Fruit fly (Drosophila melanogaster) whole organism, embryonic: ENCODE results near the gene THG.

Source experiments
- Asciz ChIP-seq: fragments of 200-800 bp; sonication (Bioruptor generic); optimal IDR thresholded peaks from 2 replicates; lab custom pipeline; 2017; ENCODE audit warnings: missing biosample characterization, mild to moderate bottlenecking, missing genetic modification characterization, missing genetic modification reagents
- BEAF-32 ChIP-seq: fragments of 200-800 bp; sonication (Bioruptor generic); optimal IDR thresholded peaks from 3 replicates; lab custom pipeline; 2017; ENCODE audit warnings: missing biosample characterization, missing genetic modification characterization, mild to moderate bottlenecking, moderate library complexity, missing genetic modification reagents
- CG3281 ChIP-seq: fragments of 200-800 bp; sonication (Bioruptor generic); optimal IDR thresholded peaks from 3 replicates; lab custom pipeline; 2017; ENCODE audit warnings: missing biosample characterization, mild to moderate bottlenecking, missing genetic modification characterization
- CG6813 ChIP-seq: fragments of 200-800 bp; sonication (Bioruptor generic); optimal IDR thresholded peaks from 2 replicates; lab custom pipeline; 2017; ENCODE audit warnings: missing biosample characterization, missing genetic modification characterization, mild to moderate bottlenecking, moderate library complexity, missing genetic modification reagents
- CHES-1-like ChIP-seq: fragments of 200-800 bp; sonication (Bioruptor generic); optimal IDR thresholded peaks from 2 replicates; lab custom pipeline; 2016; ENCODE audit warnings: missing biosample characterization, missing genetic modification characterization
- GATAe ChIP-seq: fragments of 200-800 bp; sonication (Bioruptor generic); conservative IDR thresholded peaks from 2 replicates; pipeline ENCODE4 v1.3.6; 2022; ENCODE audit warnings: missing biosample characterization, missing genetic modification characterization
- MESR4 ChIP-seq: fragments of 200-800 bp; sonication (Bioruptor generic); optimal IDR thresholded peaks from 2 replicates; lab custom pipeline; 2018; ENCODE audit warnings: missing biosample characterization, mild to moderate bottlenecking, missing genetic modification characterization, moderate library complexity
- hkb ChIP-seq, 2 experiments: fragments of 200-800 bp in 1 of 2; fragments of >200 bp in 1 of 2; sonication (Bioruptor generic) in 1 of 2; IDR thresholded peaks in 1 of 2; optimal IDR thresholded peaks in 1 of 2; 2 replicates each; pipeline versions ENCODE4 v1.3.6 to Lab custom; 2017 to 2022; ENCODE audit warnings: missing biosample characterization in 1 of 2, missing genetic modification characterization in 1 of 2
- kah ChIP-seq: fragments of 200-800 bp; sonication (Bioruptor generic); optimal IDR thresholded peaks from 2 replicates; lab custom pipeline; 2018; ENCODE audit warnings: missing biosample characterization, mild to moderate bottlenecking, missing genetic modification characterization
- luna ChIP-seq: fragments of 200-800 bp; sonication (Bioruptor generic); optimal IDR thresholded peaks from 2 replicates; lab custom pipeline; 2016; ENCODE audit warnings: missing biosample characterization, missing genetic modification characterization
- sqz ChIP-seq: fragments of 200-800 bp; sonication (Bioruptor generic); optimal IDR thresholded peaks from 3 replicates; lab custom pipeline; 2018; ENCODE audit warnings: missing biosample characterization, mild to moderate bottlenecking, missing genetic modification characterization

DNA sequence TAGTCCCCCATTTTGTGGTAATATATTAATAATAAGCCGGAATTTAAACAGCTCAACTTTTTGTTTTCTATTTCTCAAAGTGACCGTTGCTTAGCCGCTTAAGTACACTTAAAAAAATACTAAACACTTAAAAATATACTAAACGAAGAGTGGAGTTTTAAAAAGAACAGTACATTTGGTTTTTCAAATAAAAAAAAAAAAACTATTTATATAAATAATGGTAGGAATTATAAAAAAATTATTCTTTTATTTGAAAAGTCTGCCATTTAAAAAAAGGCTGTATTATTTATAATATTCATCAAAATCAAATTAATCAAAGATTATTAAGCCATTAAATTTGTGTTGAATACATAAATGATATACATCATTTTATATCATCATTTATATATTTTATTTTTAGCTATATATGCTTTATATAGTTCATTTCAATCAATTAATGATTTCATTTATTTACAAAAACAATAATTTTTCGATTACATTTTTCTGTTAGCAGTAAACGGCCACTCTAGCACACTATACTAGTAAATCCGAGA, 2.1 kb downstream of the THG start, which contains the start of the genes Ankrd49 and NC2beta:
- TF ChIP-seq luna (GFP tag; lab: Kevin White, UChicago) = no peak
- TF ChIP-seq CHES-1-like (GFP tag; lab: Kevin White, UChicago) = no peak
- TF ChIP-seq CG6813 (GFP tag; lab: Kevin White, UChicago) = no peak
- no peak for TF ChIP-seq GATAe (GFP tag; lab: Robert Waterston, UW)
- TF ChIP-seq MESR4 = no peak
- no peak for TF ChIP-seq hkb (optimal IDR thresholded peaks at IDR 0.05; lab: Kevin White, UChicago)
- no peak for TF ChIP-seq hkb (GFP tag; IDR thresholded peaks at IDR 0.05; lab: Robert Waterston, UW)
- TF ChIP-seq CG3281 = no peak
- TF ChIP-seq sqz (GFP tag; lab: Kevin White, UChicago) = no peak
- TF ChIP-seq BEAF-32 = no peak
- no peak for TF ChIP-seq Asciz (GFP tag; lab: Kevin White, UChicago)
- TF ChIP-seq kah (GFP tag; lab: Kevin White, UChicago) = no peak
